Fruit fly (Drosophila melanogaster): Measurements from ENCODE around the gene CG6565.

The CG6565 gene

dm6 chr2L:13414525-13415481 lies 41.0 kb downstream of the CG6565 start, which contains the start of the genes CG16956, CG42784 and CG43850 (continued):
- no peak for TF ChIP-seq stwl (tag; optimal IDR thresholded peaks at IDR 0.05)
- TF ChIP-seq Tbp (GFP tag; optimal IDR thresholded peaks at IDR 0.05): no peak
- TF ChIP-seq CG34422 (GFP tag; IDR thresholded peaks at IDR 0.05): no peak
- TF ChIP-seq exex (tag; optimal IDR thresholded peaks at IDR 0.05): peak; percentile 48
- TF ChIP-seq crp (GFP tag; optimal IDR thresholded peaks at IDR 0.05): peak in 1 of 2 experiments; percentile 42
- no peak for TF ChIP-seq pb (GFP tag; optimal IDR thresholded peaks at IDR 0.05)
- TF ChIP-seq bab2 (GFP tag; optimal IDR thresholded peaks at IDR 0.05): no peak
- TF ChIP-seq CG4820 (GFP tag; optimal IDR thresholded peaks at IDR 0.05): no peak
- no peak for TF ChIP-seq CG7745 (tag; optimal IDR thresholded peaks at IDR 0.05)
- no peak for TF ChIP-seq Ptx1 (GFP tag; IDR thresholded peaks at IDR 0.05)
- TF ChIP-seq CG6272 (GFP tag; IDR thresholded peaks at IDR 0.05): no peak
- TF ChIP-seq CG4854 (GFP tag; optimal IDR thresholded peaks at IDR 0.05): no peak
- TF ChIP-seq CG34376 (GFP tag; optimal IDR thresholded peaks at IDR 0.05): peak; percentile 96
- TF ChIP-seq insv (GFP tag; optimal IDR thresholded peaks at IDR 0.05): peak in 1 of 2 experiments; percentile 49
- peak; percentile 68 for TF ChIP-seq CG15011 (GFP tag; optimal IDR thresholded peaks at IDR 0.05)
- no peak for TF ChIP-seq Mrtf (GFP tag; IDR thresholded peaks at IDR 0.05)
- no peak for TF ChIP-seq mld (GFP tag; IDR thresholded peaks at IDR 0.05; ENCODE audit: partially characterized antibody)
- TF ChIP-seq dysf (GFP tag; IDR thresholded peaks at IDR 0.05): peak; percentile 37; the same call in 2 of the 3 replicates
- peak; percentile 89 for TF ChIP-seq schlank (tag; optimal IDR thresholded peaks at IDR 0.05)
- no peak for TF ChIP-seq gfzf (GFP tag; optimal IDR thresholded peaks at IDR 0.05)
- 0 out of 3 replicates have a peak, but pooled peaks have one; percentile 29 for TF ChIP-seq CG34224 (GFP tag; IDR thresholded peaks at IDR 0.05; ENCODE audit: partially characterized antibody)
- TF ChIP-seq hth (optimal IDR thresholded peaks at IDR 0.05): no peak
- no peak for TF ChIP-seq pho (GFP tag; optimal IDR thresholded peaks at IDR 0.05)
- TF ChIP-seq caup (GFP tag; optimal IDR thresholded peaks at IDR 0.05; ENCODE audit: severe bottlenecking): peak; percentile 89
- peak; percentile 7 for TF ChIP-seq CTCF (GFP tag; optimal IDR thresholded peaks at IDR 0.05)
- TF ChIP-seq CG12942 (GFP tag; optimal IDR thresholded peaks at IDR 0.05): no peak
- TF ChIP-seq CrebB (tag; optimal IDR thresholded peaks at IDR 0.05): peak; percentile 85
- peak; percentile 90 for TF ChIP-seq CG13296 (GFP tag; optimal IDR thresholded peaks at IDR 0.05)
- no peak for TF ChIP-seq CG4730 (GFP tag; IDR thresholded peaks at IDR 0.05)
- no peak for TF ChIP-seq ab (GFP tag; optimal IDR thresholded peaks at IDR 0.05)
- TF ChIP-seq esg (GFP tag; conservative IDR thresholded peaks at IDR 0.05): no peak
- no peak for TF ChIP-seq CG12236 (GFP tag; optimal IDR thresholded peaks at IDR 0.05)
- TF ChIP-seq Elba2 (GFP tag; optimal IDR thresholded peaks at IDR 0.05): no peak
- TF ChIP-seq slou (GFP tag; optimal IDR thresholded peaks at IDR 0.05): no peak
- no peak for TF ChIP-seq ac (GFP tag; optimal IDR thresholded peaks at IDR 0.05)
- TF ChIP-seq CG17912 (GFP tag; optimal IDR thresholded peaks at IDR 0.05): peak; percentile 71
- TF ChIP-seq mirr (GFP tag; optimal IDR thresholded peaks at IDR 0.05): peak; percentile 85
- TF ChIP-seq CG13624 (GFP tag; optimal IDR thresholded peaks at IDR 0.05): peak; percentile 50
- no peak for TF ChIP-seq CG9876 (GFP tag; optimal IDR thresholded peaks at IDR 0.05)
- no peak for TF ChIP-seq twi (tag; optimal IDR thresholded peaks at IDR 0.05)
- no peak for TF ChIP-seq CG17359 (tag; optimal IDR thresholded peaks at IDR 0.05)
- TF ChIP-seq ken (GFP tag; IDR thresholded peaks at IDR 0.05): no peak
- peak; percentile 53; the same call in 1 of the 2 replicates for TF ChIP-seq seq (GFP tag; IDR thresholded peaks at IDR 0.05)
- peak; percentile 35 for TF ChIP-seq Mad (GFP tag; optimal IDR thresholded peaks at IDR 0.05)
- peak; percentile 51 for TF ChIP-seq CG5180 (GFP tag; optimal IDR thresholded peaks at IDR 0.05)
- no peak for TF ChIP-seq Hr78 (GFP tag; optimal IDR thresholded peaks at IDR 0.05)
- TF ChIP-seq dpn (GFP tag; optimal IDR thresholded peaks at IDR 0.05): peak in 1 of 2 experiments; percentile 1
- peak; percentile 81 for TF ChIP-seq BtbVII (GFP tag; optimal IDR thresholded peaks at IDR 0.05)
- TF ChIP-seq ara (GFP tag; IDR thresholded peaks at IDR 0.05): no peak
